Fruit fly (Drosophila melanogaster): Measurements from ENCODE around the gene Srg1.
A peak's percentile ranks its signal among the peaks of the same experiment; 100 is the strongest.

The Srg1 gene

dm6 chr3R:24856143-24856542, 8.4 kb downstream of the Srg1 start, which contains the start of gene HDAC11:
Gene HDAC11, minus strand, starts transcription at chr3R:24856243.
- TF ChIP-seq CG14860 (GFP tag; IDR thresholded peaks at IDR 0.05; ENCODE audit: partially characterized antibody) = no peak
- no peak for TF ChIP-seq jumu (GFP tag; optimal IDR thresholded peaks at IDR 0.05)
- TF ChIP-seq CG1233 (GFP tag; optimal IDR thresholded peaks at IDR 0.05) = no peak
- no peak for TF ChIP-seq CG6765 (GFP tag; optimal IDR thresholded peaks at IDR 0.05)
- TF ChIP-seq Lim3 (GFP tag; IDR thresholded peaks at IDR 0.05) = no peak
- no peak for TF ChIP-seq CTCF (GFP tag; optimal IDR thresholded peaks at IDR 0.05)

dm6 chr3R:24851429-24851828, 13.1 kb downstream of the Srg1 start, which contains the start of gene Nct:
Gene Nct, plus strand, starts transcription at chr3R:24851601.
- TF ChIP-seq MESR4 (GFP tag; optimal IDR thresholded peaks at IDR 0.05) (peak; percentile 68), CG2199 (GFP tag; IDR thresholded peaks at IDR 0.05) (no peak), MTF-1 (GFP tag; optimal IDR thresholded peaks at IDR 0.05; ENCODE audit: borderline replicate concordance) (no peak), CG32532 (GFP tag; IDR thresholded peaks at IDR 0.05) (no peak), Taf1 (GFP tag; IDR thresholded peaks at IDR 0.05) (no peak), CG32767 (GFP tag; IDR thresholded peaks at IDR 0.05) (no peak), CG13287 (GFP tag; IDR thresholded peaks at IDR 0.05; ENCODE audit: partially characterized antibody) (peak; percentile 35; the same call in 1 of the 2 replicates), Tbp (GFP tag; optimal IDR thresholded peaks at IDR 0.05) (no peak), MBD-R2 (GFP tag; IDR thresholded peaks at IDR 0.05) (peak; percentile 71; the same call in 1 of the 2 replicates), lov (optimal IDR thresholded peaks at IDR 0.05) (no peak), lov (GFP tag; IDR thresholded peaks at IDR 0.05) (no peak), CG11695 (GFP tag; IDR thresholded peaks at IDR 0.05) (no peak), CG6175 (GFP tag; IDR thresholded peaks at IDR 0.05) (no peak), Dll (GFP tag; IDR thresholded peaks at IDR 0.05; ENCODE audit: partially characterized antibody) (0 out of 4 replicates have a peak, but pooled peaks have one; percentile 15), CG5245 (GFP tag; optimal IDR thresholded peaks at IDR 0.05) (no peak), trem (tag; optimal IDR thresholded peaks at IDR 0.05) (peak; percentile 18), pzg (GFP tag; optimal IDR thresholded peaks at IDR 0.05) (peak; percentile 53), NfI (GFP tag; optimal IDR thresholded peaks at IDR 0.05) (no peak), CG17829 (tag; optimal IDR thresholded peaks at IDR 0.05) (peak; percentile 1), Sin3A (optimal IDR thresholded peaks at IDR 0.05) (no peak), CG8765 (GFP tag; IDR thresholded peaks at IDR 0.05) (no peak), Scr (GFP tag; IDR thresholded peaks at IDR 0.05; ENCODE audit: partially characterized antibody) (peak; percentile 25; the same call in 1 of the 2 replicates), CG9797 (GFP tag; optimal IDR thresholded peaks at IDR 0.05) (peak; percentile 72), kay (GFP tag; optimal IDR thresholded peaks at IDR 0.05) (peak; percentile 1), CG34376 (GFP tag; optimal IDR thresholded peaks at IDR 0.05) (no peak), lmd (GFP tag; IDR thresholded peaks at IDR 0.05) (no peak), CG2116 (GFP tag; optimal IDR thresholded peaks at IDR 0.05) (peak; percentile 7), Dp (GFP tag; optimal IDR thresholded peaks at IDR 0.05) (peak; percentile 60), bbx (GFP tag; IDR thresholded peaks at IDR 0.05; ENCODE audit: partially characterized antibody) (0 out of 2 replicates have a peak, but pooled peaks have one; percentile 11), Abd-B (GFP tag; optimal IDR thresholded peaks at IDR 0.05) (no peak), Sox100B (GFP tag; optimal IDR thresholded peaks at IDR 0.05) (no peak), CoRest (tag; optimal IDR thresholded peaks at IDR 0.05) (no peak), CG7745 (tag; optimal IDR thresholded peaks at IDR 0.05) (no peak), nmo (GFP tag; optimal IDR thresholded peaks at IDR 0.05) (no peak), CG3995 (GFP tag; optimal IDR thresholded peaks at IDR 0.05) (no peak), HLH3B (GFP tag; IDR thresholded peaks at IDR 0.05) (no peak), sima (GFP tag; optimal IDR thresholded peaks at IDR 0.05) (no peak), ftz-f1 (GFP tag; optimal IDR thresholded peaks at IDR 0.05) (peak; percentile 0), CG4617 (GFP tag; optimal IDR thresholded peaks at IDR 0.05; ENCODE audit: borderline replicate concordance) (peak; percentile 51), seq (GFP tag; IDR thresholded peaks at IDR 0.05) (no peak), Dfd (GFP tag; optimal IDR thresholded peaks at IDR 0.05) (no peak), Stat92E (GFP tag; optimal IDR thresholded peaks at IDR 0.05) (peak in 1 of 3 experiments; percentile 22), E2f2 (GFP tag; IDR thresholded peaks at IDR 0.05) (peak; percentile 72), CG10267 (tag; optimal IDR thresholded peaks at IDR 0.05) (peak; percentile 17)

Data from whole organism, embryonic.